Worm (Caenorhabditis elegans) whole organism, young adult: Measurements from ENCODE around the gene T19D12.10.

Experiments used
- Y79H2A.3 ChIP-seq: fragments of 200-800 bp; sonication (Bioruptor generic); conservative IDR thresholded peaks from 2 replicates; pipeline ENCODE4 v1.3.6; 2022; ENCODE audit warnings: missing genetic modification reagents, missing genetic modification characterization, missing compliant biosample characterization
- ama-1 ChIP-seq, 3 experiments: fragments of 150-350 bp in 1 of 3; sonication (generic microtip) in 2 of 3; optimal IDR thresholded peaks; 2 replicates each; lab custom pipeline; 2014 to 2018; ENCODE audit warnings: missing biosample characterization in 2 of 3, missing genetic modification characterization in 2 of 3, missing genetic modification reagents in 2 of 3
- gei-17 ChIP-seq: fragments of 200-800 bp; sonication (Bioruptor generic); optimal IDR thresholded peaks from 2 replicates; lab custom pipeline; 2018; ENCODE audit warnings: mild to moderate bottlenecking, missing genetic modification characterization, missing compliant biosample characterization
- nfya-2 ChIP-seq: fragments of 200-800 bp; sonication (Bioruptor generic); IDR thresholded peaks from 2 replicates; pipeline ENCODE4 v1.3.6; 2022; ENCODE audit warnings: missing genetic modification reagents, missing genetic modification characterization, missing compliant biosample characterization
- ztf-6 ChIP-seq: fragments of 200-800 bp; sonication (Bioruptor generic); IDR thresholded peaks from 2 replicates; pipeline ENCODE4 v1.3.6; 2022; ENCODE audit warnings: missing genetic modification reagents, missing genetic modification characterization, missing compliant biosample characterization

- TF ChIP-seq Y79H2A.3 (GFP tag; lab: Robert Waterston, UW) = no peak
- TF ChIP-seq ama-1 (optimal IDR thresholded peaks at IDR 0.05; lab: Kevin White, UChicago) = no peak
- no peak for TF ChIP-seq ama-1 (GFP tag; optimal IDR thresholded peaks at IDR 0.05; lab: Kevin White, UChicago)
- no peak for TF ChIP-seq nfya-2
- no peak for TF ChIP-seq ztf-6 (GFP tag; lab: Robert Waterston, UW)
- TF ChIP-seq gei-17 (GFP tag; lab: Kevin White, UChicago) = no peak
Observed at ce11 chrII:6695388-6695787, 36.7 kb upstream of the T19D12.10 start, which contains the start of gene C18H9.5.
